Fruit fly (Drosophila melanogaster): Measurements from ENCODE around the gene Odj.

Gene Odj

dm6 chr3R:17759773-17760476 is 49.1 kb downstream of the Odj start (continued):
- TF ChIP-seq Rfx (GFP tag; IDR thresholded peaks at IDR 0.05), result 0 out of 2 replicates have a peak, but pooled peaks have one; percentile 31
- peak; percentile 2 for TF ChIP-seq HmgZ (tag; optimal IDR thresholded peaks at IDR 0.05)
- peak; percentile 1 for TF ChIP-seq Meics (GFP tag; optimal IDR thresholded peaks at IDR 0.05)
- 0 out of 3 replicates have a peak, but pooled peaks have one; percentile 56 for TF ChIP-seq CG11456 (GFP tag; IDR thresholded peaks at IDR 0.05)
- no peak for TF ChIP-seq Scr (GFP tag; IDR thresholded peaks at IDR 0.05; ENCODE audit: partially characterized antibody)
- TF ChIP-seq Fer1 (GFP tag; optimal IDR thresholded peaks at IDR 0.05), result peak; percentile 39
- TF ChIP-seq PHDP (tag; optimal IDR thresholded peaks at IDR 0.05), result peak; percentile 1
- TF ChIP-seq schlank (tag; optimal IDR thresholded peaks at IDR 0.05), result peak; percentile 32
- no peak for TF ChIP-seq CG16815 (GFP tag; optimal IDR thresholded peaks at IDR 0.05)
- TF ChIP-seq CG3281 (GFP tag; optimal IDR thresholded peaks at IDR 0.05), result peak; percentile 27
- TF ChIP-seq CG18599 (GFP tag; optimal IDR thresholded peaks at IDR 0.05), result peak; percentile 57
- peak; percentile 57 for TF ChIP-seq Med (GFP tag)
- peak; percentile 67 for TF ChIP-seq lab (GFP tag; optimal IDR thresholded peaks at IDR 0.05)
- TF ChIP-seq Fer3 (tag; optimal IDR thresholded peaks at IDR 0.05), result peak; percentile 13
- TF ChIP-seq CG1529 (GFP tag; optimal IDR thresholded peaks at IDR 0.05), result no peak
- TF ChIP-seq CG10543 (GFP tag; optimal IDR thresholded peaks at IDR 0.05), result peak; percentile 49
- TF ChIP-seq CG6654 (GFP tag; optimal IDR thresholded peaks at IDR 0.05), result no peak
- TF ChIP-seq kah (GFP tag; optimal IDR thresholded peaks at IDR 0.05), result no peak
- TF ChIP-seq CG7987 (GFP tag; optimal IDR thresholded peaks at IDR 0.05), result peak; percentile 4
- 0 out of 3 replicates have a peak, but pooled peaks have one; percentile 6 for TF ChIP-seq Dbx (GFP tag; IDR thresholded peaks at IDR 0.05)
- TF ChIP-seq GATAe (GFP tag; conservative IDR thresholded peaks at IDR 0.05), result peak; percentile 78

dm6 chr3R:17758905-17759304 is 50.1 kb downstream of the Odj start:
- no peak for TF ChIP-seq sens-2 (GFP tag; IDR thresholded peaks at IDR 0.05)
- no peak for TF ChIP-seq TFAM (GFP tag; optimal IDR thresholded peaks at IDR 0.05)
- TF ChIP-seq exex (tag; optimal IDR thresholded peaks at IDR 0.05), result peak; percentile 93
- no peak for TF ChIP-seq slou (GFP tag; optimal IDR thresholded peaks at IDR 0.05)
- no peak for TF ChIP-seq br (optimal IDR thresholded peaks at IDR 0.05)
- TF ChIP-seq CG4404 (GFP tag; IDR thresholded peaks at IDR 0.05), result no peak
- peak; percentile 28 for TF ChIP-seq lab (GFP tag; optimal IDR thresholded peaks at IDR 0.05)
- TF ChIP-seq ac (GFP tag; optimal IDR thresholded peaks at IDR 0.05), result no peak
- TF ChIP-seq az2 (GFP tag; optimal IDR thresholded peaks at IDR 0.05), result no peak
- peak; percentile 11 for TF ChIP-seq cg (GFP tag; optimal IDR thresholded peaks at IDR 0.05)
- TF ChIP-seq GATAe (GFP tag; conservative IDR thresholded peaks at IDR 0.05), result peak; percentile 63
- TF ChIP-seq CG17912 (GFP tag; optimal IDR thresholded peaks at IDR 0.05), result no peak
- no peak for TF ChIP-seq lola (GFP tag; optimal IDR thresholded peaks at IDR 0.05)
- TF ChIP-seq cwo (GFP tag; optimal IDR thresholded peaks at IDR 0.05), result peak; percentile 43
- peak; percentile 55 for TF ChIP-seq sug (tag; optimal IDR thresholded peaks at IDR 0.05)
- TF ChIP-seq CG16863 (GFP tag; optimal IDR thresholded peaks at IDR 0.05), result no peak
- no peak for TF ChIP-seq ken (GFP tag; IDR thresholded peaks at IDR 0.05)
- no peak for TF ChIP-seq pho (GFP tag; optimal IDR thresholded peaks at IDR 0.05)
- no peak for TF ChIP-seq ewg (GFP tag; optimal IDR thresholded peaks at IDR 0.05)
- no peak for TF ChIP-seq CG3847 (GFP tag; IDR thresholded peaks at IDR 0.05)
- TF ChIP-seq CG8290 (GFP tag; optimal IDR thresholded peaks at IDR 0.05), result no peak
- TF ChIP-seq CG8290 (tag; optimal IDR thresholded peaks at IDR 0.05), result peak in 1 of 2 experiments; percentile 5
- no peak for TF ChIP-seq luna (GFP tag; optimal IDR thresholded peaks at IDR 0.05)
- TF ChIP-seq Fer1 (GFP tag; optimal IDR thresholded peaks at IDR 0.05), result peak; percentile 2
- no peak for TF ChIP-seq Ets97D (GFP tag; optimal IDR thresholded peaks at IDR 0.05)
